Worm (Caenorhabditis elegans) whole organism, early embryonic: ENCODE data around the gene Y42A5A.5.
"Not testable (repeated sequence)": the region's sequence is repeated elsewhere in the genome, so short reads cannot be mapped to it uniquely, and the experiment has no call there.

Experiments
- B0310.2 ChIP-seq: sonication (generic microtip); optimal IDR thresholded peaks from 2 replicates; lab custom pipeline; 2016; ENCODE audit warnings: mild to moderate bottlenecking, missing genetic modification characterization, missing compliant biosample characterization
- F13C5.2 ChIP-seq: sonication (generic microtip); optimal IDR thresholded peaks from 2 replicates; lab custom pipeline; 2017; ENCODE audit warnings: mild to moderate bottlenecking, missing genetic modification characterization, inconsistent platforms, missing compliant biosample characterization
- aly-1 ChIP-seq: sonication (generic microtip); optimal IDR thresholded peaks from 2 replicates; lab custom pipeline; 2016; ENCODE audit warnings: missing genetic modification characterization, missing compliant biosample characterization
- ama-1 ChIP-seq: fragments of 150-350 bp; optimal IDR thresholded peaks from 2 replicates; lab custom pipeline; 2014
- ceh-13 ChIP-seq: fragments of 200-800 bp; sonication (Bioruptor generic); optimal IDR thresholded peaks from 2 replicates; lab custom pipeline; 2018; ENCODE audit warnings: mild to moderate bottlenecking, missing genetic modification characterization, missing compliant biosample characterization
- ceh-36 ChIP-seq: sonication (generic microtip); optimal IDR thresholded peaks from 2 replicates; lab custom pipeline; 2016; ENCODE audit warnings: missing genetic modification characterization, inconsistent platforms, missing compliant biosample characterization
- ets-7 ChIP-seq: sonication (generic microtip); optimal IDR thresholded peaks from 2 replicates; lab custom pipeline; 2016; ENCODE audit warnings: missing genotype, missing genetic modification characterization, missing compliant biosample characterization
- flt-1 ChIP-seq: fragments of 200-800 bp; sonication (Bioruptor generic); IDR thresholded peaks from 2 replicates; pipeline ENCODE4 v1.3.6; 2022; ENCODE audit warnings: missing genetic modification characterization, missing compliant biosample characterization
- hmbx-1 ChIP-seq: sonication (generic microtip); optimal IDR thresholded peaks from 2 replicates; lab custom pipeline; 2016; ENCODE audit warnings: mild to moderate bottlenecking, missing genetic modification characterization, missing compliant biosample characterization
- hmg-4 ChIP-seq: fragments of 200-800 bp; sonication (Bioruptor generic); optimal IDR thresholded peaks from 2 replicates; lab custom pipeline; 2018; ENCODE audit warnings: mild to moderate bottlenecking, missing genetic modification characterization, missing compliant biosample characterization
- hnd-1 ChIP-seq: sonication (generic microtip); optimal IDR thresholded peaks from 2 replicates; lab custom pipeline; 2016; ENCODE audit warnings: missing genetic modification characterization, missing compliant biosample characterization
- pes-1 ChIP-seq: fragments of 200-800 bp; sonication (Bioruptor generic); IDR thresholded peaks from 2 replicates; pipeline ENCODE4 v1.3.6; 2022; ENCODE audit warnings: missing genetic modification reagents, missing genetic modification characterization, missing compliant biosample characterization
- scrt-1 ChIP-seq: fragments of 200-800 bp; sonication (Bioruptor generic); IDR thresholded peaks from 2 replicates; pipeline ENCODE4 v1.3.6; 2022; ENCODE audit warnings: missing genetic modification characterization, missing compliant biosample characterization
- sea-1 ChIP-seq: fragments of 200-800 bp; sonication (Bioruptor generic); conservative IDR thresholded peaks from 2 replicates; pipeline ENCODE4 v1.3.6; 2022; ENCODE audit warnings: missing genetic modification characterization, missing compliant biosample characterization
- tbx-11 ChIP-seq: fragments of 200-800 bp; sonication (Bioruptor generic); IDR thresholded peaks from 2 replicates; pipeline ENCODE4 v1.3.6; 2022; ENCODE audit warnings: missing genetic modification characterization, missing compliant biosample characterization
- tbx-37 ChIP-seq: fragments of 200-800 bp; sonication (Bioruptor generic); conservative IDR thresholded peaks from 2 replicates; pipeline ENCODE4 v1.3.6; 2022; ENCODE audit warnings: missing genetic modification reagents, missing genetic modification characterization, missing compliant biosample characterization
- tra-4 ChIP-seq: sonication (generic microtip); optimal IDR thresholded peaks from 2 replicates; lab custom pipeline; 2017; ENCODE audit warnings: missing genetic modification characterization, missing compliant biosample characterization

The Y42A5A.5 gene

ce11 chrV:11109647-11110046 is at the start of gene Y42A5A.5:
Gene Y42A5A.5, minus strand, starts transcription at chrV:11109747.
- TF ChIP-seq hnd-1 (tag; lab: Kevin White, UChicago); sea-1 (GFP tag; lab: Robert Waterston, UW); aly-1 (tag; lab: Kevin White, UChicago): not testable (repeated sequence)

ce11 chrV:11157947-11158346 is 48.4 kb upstream of the Y42A5A.5 start, which contains the start of gene srg-42:
Gene srg-42, minus strand, starts transcription at chrV:11158047.
- TF ChIP-seq tbx-11 (GFP tag; lab: Robert Waterston, UW) (no peak), ama-1 (lab: Kevin White, UChicago) (no peak), hmbx-1 (no peak), ceh-13 (GFP tag; lab: Kevin White, UChicago) (no peak), tbx-37 (GFP tag; lab: Robert Waterston, UW) (no peak), hnd-1 (tag; lab: Kevin White, UChicago) (no peak), F13C5.2 (tag; lab: Kevin White, UChicago) (no peak), ceh-36 (tag; lab: Kevin White, UChicago) (no peak), ets-7 (no peak)

ce11 chrV:11156589-11156988 is 47.0 kb upstream of the Y42A5A.5 start:
- TF ChIP-seq pes-1 = no peak
- no peak for TF ChIP-seq tbx-11 (GFP tag; lab: Robert Waterston, UW)
- no peak for TF ChIP-seq ceh-13 (GFP tag; lab: Kevin White, UChicago)
- TF ChIP-seq hnd-1 (tag; lab: Kevin White, UChicago) = no peak
- TF ChIP-seq hmg-4 (GFP tag; lab: Kevin White, UChicago) = no peak
- TF ChIP-seq hmbx-1 = no peak
- TF ChIP-seq F13C5.2 (tag; lab: Kevin White, UChicago) = no peak
- no peak for TF ChIP-seq ama-1 (lab: Kevin White, UChicago)

ce11 chrV:11155553-11155952 is 46.0 kb upstream of the Y42A5A.5 start, which contains the start of gene srg-38:
Gene srg-38, minus strand, starts transcription at chrV:11155653.
- TF ChIP-seq sea-1 (GFP tag; lab: Robert Waterston, UW) = no peak

ce11 chrV:11152333-11152732 is 42.8 kb upstream of the Y42A5A.5 start, which contains the start of gene srg-39:
Gene srg-39, minus strand, starts transcription at chrV:11152433.
- no peak for TF ChIP-seq flt-1 (GFP tag; lab: Robert Waterston, UW)
- no peak for TF ChIP-seq ets-7
- no peak for TF ChIP-seq tbx-11 (GFP tag; lab: Robert Waterston, UW)
- no peak for TF ChIP-seq aly-1 (tag; lab: Kevin White, UChicago)
- no peak for TF ChIP-seq hmbx-1
- no peak for TF ChIP-seq hnd-1 (tag; lab: Kevin White, UChicago)
- TF ChIP-seq scrt-1 (GFP tag; lab: Robert Waterston, UW) = no peak
- no peak for TF ChIP-seq tbx-37 (GFP tag; lab: Robert Waterston, UW)
- TF ChIP-seq B0310.2 (tag; lab: Kevin White, UChicago) = no peak
- no peak for TF ChIP-seq tra-4 (tag; lab: Kevin White, UChicago)
- TF ChIP-seq F13C5.2 (tag; lab: Kevin White, UChicago) = no peak
- TF ChIP-seq ceh-36 (tag; lab: Kevin White, UChicago) = no peak
- no peak for TF ChIP-seq sea-1 (GFP tag; lab: Robert Waterston, UW)
- no peak for TF ChIP-seq hmg-4 (GFP tag; lab: Kevin White, UChicago)
- no peak for TF ChIP-seq ceh-13 (GFP tag; lab: Kevin White, UChicago)
- TF ChIP-seq pes-1 = no peak
- no peak for TF ChIP-seq ama-1 (lab: Kevin White, UChicago)

- no peak for TF ChIP-seq ama-1 (lab: Kevin White, UChicago)
Measured at ce11 chrV:11149405-11149804, 39.9 kb upstream of the Y42A5A.5 start, which contains the start of gene T19C4.1. Gene T19C4.1, plus strand, starts transcription at chrV:11149705.

ce11 chrV:11148971-11149370 is 39.4 kb upstream of the Y42A5A.5 start:
- no peak for TF ChIP-seq ets-7
- TF ChIP-seq hmbx-1 = no peak
- no peak for TF ChIP-seq hnd-1 (tag; lab: Kevin White, UChicago)
- no peak for TF ChIP-seq tbx-11 (GFP tag; lab: Robert Waterston, UW)
- TF ChIP-seq ceh-13 (GFP tag; lab: Kevin White, UChicago) = no peak
- TF ChIP-seq scrt-1 (GFP tag; lab: Robert Waterston, UW) = no peak
- TF ChIP-seq ceh-36 (tag; lab: Kevin White, UChicago) = no peak
- TF ChIP-seq hmg-4 (GFP tag; lab: Kevin White, UChicago) = no peak
- TF ChIP-seq flt-1 (GFP tag; lab: Robert Waterston, UW) = no peak
- TF ChIP-seq tra-4 (tag; lab: Kevin White, UChicago) = no peak
- no peak for TF ChIP-seq pes-1
- no peak for TF ChIP-seq F13C5.2 (tag; lab: Kevin White, UChicago)
- TF ChIP-seq sea-1 (GFP tag; lab: Robert Waterston, UW) = no peak
- TF ChIP-seq aly-1 (tag; lab: Kevin White, UChicago) = no peak
- TF ChIP-seq tbx-37 (GFP tag; lab: Robert Waterston, UW) = no peak
- no peak for TF ChIP-seq ama-1 (lab: Kevin White, UChicago)
- TF ChIP-seq B0310.2 (tag; lab: Kevin White, UChicago) = no peak

- TF ChIP-seq aly-1 (tag; lab: Kevin White, UChicago) = no peak
- TF ChIP-seq hmbx-1 = no peak
- no peak for TF ChIP-seq scrt-1 (GFP tag; lab: Robert Waterston, UW)
- no peak for TF ChIP-seq pes-1
- no peak for TF ChIP-seq tra-4 (tag; lab: Kevin White, UChicago)
- no peak for TF ChIP-seq ceh-13 (GFP tag; lab: Kevin White, UChicago)
- no peak for TF ChIP-seq flt-1 (GFP tag; lab: Robert Waterston, UW)
- TF ChIP-seq ama-1 (lab: Kevin White, UChicago) = no peak
- TF ChIP-seq ets-7 = no peak
- TF ChIP-seq hnd-1 (tag; lab: Kevin White, UChicago) = no peak
- TF ChIP-seq B0310.2 (tag; lab: Kevin White, UChicago) = no peak
Measured at ce11 chrV:11147780-11148144, 38.2 kb upstream of the Y42A5A.5 start.
